Worm (Caenorhabditis elegans): Measurements from ENCODE around the gene fbxa-86.

DNA sequence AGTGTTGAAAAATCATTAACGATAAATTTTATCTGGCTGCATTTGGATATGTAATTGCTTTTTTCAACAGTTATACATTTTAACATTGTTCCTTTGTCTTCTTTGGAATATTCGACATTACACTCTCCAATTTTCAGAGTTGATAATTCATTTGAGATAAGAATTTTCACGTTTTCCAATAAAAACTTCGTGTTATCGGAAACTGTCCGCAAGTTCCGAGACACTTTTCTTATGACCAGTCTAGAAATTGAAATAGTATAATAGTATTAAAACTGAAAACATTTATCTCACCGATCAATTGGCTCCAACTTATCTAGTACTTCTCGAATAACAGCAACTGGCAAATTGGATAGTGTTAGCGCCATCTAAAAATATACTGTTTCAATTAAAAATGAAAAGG lies at the start of gene fbxa-86:
- no peak for TF ChIP-seq pha-4 (tag; optimal IDR thresholded peaks at IDR 0.05)
- TF ChIP-seq nfya-1 (tag; optimal IDR thresholded peaks at IDR 0.05; ENCODE audit: borderline replicate concordance, insufficient read depth), result no peak
- no peak for TF ChIP-seq lin-54 (GFP tag; optimal IDR thresholded peaks at IDR 0.05)
- no peak for TF ChIP-seq ets-4 (GFP tag; optimal IDR thresholded peaks at IDR 0.05)
- no peak for TF ChIP-seq dpl-1 (GFP tag; optimal IDR thresholded peaks at IDR 0.05)
- TF ChIP-seq madf-8 (GFP tag; conservative IDR thresholded peaks at IDR 0.05), result no peak
- TF ChIP-seq F49E8.2 (tag; optimal IDR thresholded peaks at IDR 0.05; ENCODE audit: insufficient read depth), result no peak
- TF ChIP-seq C06A6.2 (GFP tag; conservative IDR thresholded peaks at IDR 0.05), result no peak
